Worm (Caenorhabditis elegans): ENCODE results near the gene Y55F3C.9.

DNA sequence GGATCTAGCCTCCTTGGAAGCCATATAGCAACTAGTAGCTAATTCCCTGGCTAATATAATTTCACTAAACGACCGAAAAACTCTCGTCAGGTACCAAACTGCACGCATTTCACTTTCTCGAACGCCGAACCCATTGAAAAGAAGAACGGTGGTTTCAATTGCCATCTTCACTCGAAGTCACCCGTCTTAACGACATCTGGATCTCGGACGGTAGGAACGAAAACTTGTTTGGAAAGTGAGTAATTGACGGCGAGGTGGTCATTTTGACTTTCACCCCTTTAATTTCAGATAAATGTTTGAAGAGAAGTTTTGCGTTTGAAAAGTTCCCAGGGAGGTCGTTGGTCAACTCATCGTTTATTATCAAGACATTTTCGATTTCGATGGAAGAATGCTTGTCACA is 43.2 kb downstream of the Y55F3C.9 start:
- no peak for TF ChIP-seq nhr-28 (tag; optimal IDR thresholded peaks at IDR 0.05)
- TF ChIP-seq pax-3 (tag; optimal IDR thresholded peaks at IDR 0.05): no peak
- TF ChIP-seq pqm-1 (tag; optimal IDR thresholded peaks at IDR 0.05): no peak
- TF ChIP-seq lsy-2 (tag; optimal IDR thresholded peaks at IDR 0.05): no peak
- no peak for TF ChIP-seq nhr-76 (tag; optimal IDR thresholded peaks at IDR 0.05)

Data from whole organism, L1 larva.